Fruit fly (Drosophila melanogaster): ENCODE measurements around the gene Acsx2.

DNA sequence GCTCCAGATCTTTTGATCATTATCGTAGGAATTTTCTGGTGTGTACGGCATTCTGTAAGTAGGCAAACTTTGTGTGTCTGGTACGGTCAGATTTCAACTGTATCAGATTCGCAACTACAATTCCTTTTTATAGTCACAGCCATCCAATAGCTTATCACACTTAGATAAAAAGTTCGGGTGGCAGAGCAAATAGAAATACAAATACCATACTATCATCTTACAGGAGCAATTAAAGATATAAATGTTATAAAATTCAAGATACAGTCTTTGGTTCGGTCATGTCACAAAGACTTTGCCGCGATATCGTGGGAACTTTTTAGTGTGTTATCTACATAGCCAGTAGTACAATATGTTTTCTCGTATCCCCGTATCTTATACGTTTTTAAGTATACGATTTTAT lies 5.4 kb upstream of the Acsx2 start, which contains the start of gene Acsx1L:
- TF ChIP-seq Hr78 (GFP tag; optimal IDR thresholded peaks at IDR 0.05) (no peak), nmo (GFP tag; optimal IDR thresholded peaks at IDR 0.05) (no peak), row (GFP tag; IDR thresholded peaks at IDR 0.05) (no peak), CG8089 (GFP tag; optimal IDR thresholded peaks at IDR 0.05) (no peak), Dbx (GFP tag; IDR thresholded peaks at IDR 0.05) (no peak), Ets65A (GFP tag) (no peak), rib (GFP tag; IDR thresholded peaks at IDR 0.05) (no peak), CG15514 (GFP tag; optimal IDR thresholded peaks at IDR 0.05) (no peak), CTCF (GFP tag; optimal IDR thresholded peaks at IDR 0.05) (no peak), Taf1 (GFP tag; IDR thresholded peaks at IDR 0.05) (no peak)
